Worm (Caenorhabditis elegans) whole organism, young adult: ENCODE data around the gene rpn-6.1.

Experiments
- C06A6.2 ChIP-seq: fragments of 200-800 bp; sonication (Bioruptor generic); conservative IDR thresholded peaks from 2 replicates; pipeline ENCODE4 v1.3.6; 2022; ENCODE audit warnings: missing genetic modification characterization, missing compliant biosample characterization
- D2030.7 ChIP-seq: fragments of 200-800 bp; sonication (Bioruptor generic); IDR thresholded peaks from 2 replicates; pipeline ENCODE4 v1.3.6; 2022; ENCODE audit warnings: missing genetic modification reagents, missing genetic modification characterization, missing compliant biosample characterization
- F10E7.11 ChIP-seq: sonication (generic microtip); optimal IDR thresholded peaks from 2 replicates; lab custom pipeline; 2017; ENCODE audit warnings: mild to moderate bottlenecking, missing genetic modification characterization, moderate library complexity, missing compliant biosample characterization
- F49E8.2 ChIP-seq: sonication (generic microtip); optimal IDR thresholded peaks from 3 replicates; lab custom pipeline; 2017; ENCODE audit warnings: missing genetic modification characterization, mild to moderate bottlenecking, missing compliant biosample characterization, antibody characterized with exemption, moderate library complexity; ENCODE audit not compliant: insufficient read depth
- K11D2.4 ChIP-seq: fragments of 200-800 bp; sonication (Bioruptor generic); IDR thresholded peaks from 2 replicates; pipeline ENCODE4 v1.3.6; 2022; ENCODE audit warnings: missing genetic modification reagents, missing genetic modification characterization, missing compliant biosample characterization
- T07F8.4 ChIP-seq: sonication (generic microtip); optimal IDR thresholded peaks from 2 replicates; lab custom pipeline; 2016; ENCODE audit warnings: mild to moderate bottlenecking, missing genetic modification characterization, moderate library complexity, missing compliant biosample characterization
- T26A5.8 ChIP-seq: sonication (generic microtip); optimal IDR thresholded peaks from 2 replicates; lab custom pipeline; 2016; ENCODE audit warnings: missing genetic modification characterization, missing compliant biosample characterization
- Y56A3A.18 ChIP-seq: fragments of 200-800 bp; sonication (Bioruptor generic); IDR thresholded peaks from 2 replicates; pipeline ENCODE4 v1.3.6; 2022; ENCODE audit warnings: missing genetic modification reagents, missing genetic modification characterization, missing compliant biosample characterization
- Y67H2A.10 ChIP-seq: fragments of 200-800 bp; sonication (Bioruptor generic); conservative IDR thresholded peaks from 2 replicates; pipeline ENCODE4 v1.3.6; 2022; ENCODE audit warnings: missing genetic modification reagents, missing genetic modification characterization, missing compliant biosample characterization
- ZK185.1 ChIP-seq: sonication (generic microtip); optimal IDR thresholded peaks from 2 replicates; lab custom pipeline; 2016; ENCODE audit warnings: mild to moderate bottlenecking, missing genetic modification characterization, missing compliant biosample characterization; ENCODE audit not compliant: poor library complexity, severe bottlenecking
- bed-2 ChIP-seq: fragments of 200-800 bp; sonication (Bioruptor generic); IDR thresholded peaks from 2 replicates; pipeline ENCODE4 v1.3.6; 2022; ENCODE audit warnings: missing genetic modification reagents, missing genetic modification characterization, missing compliant biosample characterization
- ceh-100 ChIP-seq: fragments of 200-800 bp; sonication (Bioruptor generic); IDR thresholded peaks from 2 replicates; pipeline ENCODE4 v1.3.6; 2022; ENCODE audit warnings: missing genetic modification reagents, missing genetic modification characterization, missing compliant biosample characterization
- ceh-40 ChIP-seq: fragments of 200-800 bp; sonication (Bioruptor generic); IDR thresholded peaks from 2 replicates; pipeline ENCODE4 v1.3.6; 2022; ENCODE audit warnings: missing genetic modification characterization, missing compliant biosample characterization
- ceh-79 ChIP-seq: sonication (generic microtip); optimal IDR thresholded peaks from 2 replicates; lab custom pipeline; 2017; ENCODE audit warnings: mild to moderate bottlenecking, missing genetic modification characterization, missing compliant biosample characterization
- die-1 ChIP-seq: sonication (generic microtip); optimal IDR thresholded peaks from 2 replicates; lab custom pipeline; 2016; ENCODE audit warnings: missing genotype, mild to moderate bottlenecking, missing genetic modification characterization, missing compliant biosample characterization
- dpff-1 ChIP-seq: sonication (generic microtip); optimal IDR thresholded peaks from 2 replicates; lab custom pipeline; 2017; ENCODE audit warnings: mild to moderate bottlenecking, missing genetic modification characterization, missing compliant biosample characterization
- efl-1 ChIP-seq: fragments of 150-350 bp; optimal IDR thresholded peaks from 2 replicates; lab custom pipeline; 2014; ENCODE audit warnings: missing biosample characterization, missing genetic modification reagents, missing genetic modification characterization
- egl-44 ChIP-seq: fragments of 200-800 bp; sonication (Bioruptor generic); IDR thresholded peaks from 2 replicates; pipeline ENCODE4 v1.3.6; 2022; ENCODE audit warnings: missing genetic modification reagents, missing genetic modification characterization, missing compliant biosample characterization
- egrh-3 ChIP-seq: fragments of 200-800 bp; sonication (Bioruptor generic); IDR thresholded peaks from 2 replicates; pipeline ENCODE4 v1.3.6; 2022; ENCODE audit warnings: missing genetic modification reagents, missing genetic modification characterization, missing compliant biosample characterization
- hmg-20 ChIP-seq: fragments of 200-800 bp; sonication (Bioruptor generic); IDR thresholded peaks from 2 replicates; pipeline ENCODE4 v1.3.6; 2022; ENCODE audit warnings: missing genetic modification reagents, missing genetic modification characterization, missing compliant biosample characterization
- hrde-1 ChIP-seq: sonication (generic microtip); optimal IDR thresholded peaks from 2 replicates; lab custom pipeline; 2016; ENCODE audit warnings: missing genetic modification characterization, mild to moderate bottlenecking, missing compliant biosample characterization, moderate library complexity, missing genotype, missing genetic modification reagents, borderline replicate concordance
- hsf-1 ChIP-seq: fragments of 200-800 bp; sonication (Bioruptor generic); IDR thresholded peaks from 2 replicates; pipeline ENCODE4 v1.3.6; 2022; ENCODE audit warnings: missing genetic modification reagents, missing genetic modification characterization, missing compliant biosample characterization
- let-607 ChIP-seq, 2 experiments: fragments of 200-800 bp in 1 of 2; sonication (Bioruptor generic) in 1 of 2; sonication (generic microtip) in 1 of 2; optimal IDR thresholded peaks; 2 replicates each; lab custom pipeline; 2016 to 2018; ENCODE audit warnings: mild to moderate bottlenecking in 2 of 2, missing compliant biosample characterization in 2 of 2, missing genetic modification characterization in 2 of 2, moderate library complexity in 2 of 2, missing genotype in 1 of 2
- lin-35 ChIP-seq, 3 experiments: fragments of 150-350 bp in 2 of 3; sonication (generic microtip) in 1 of 3; optimal IDR thresholded peaks; 2 replicates each; lab custom pipeline; 2014 to 2018; ENCODE audit warnings: missing biosample characterization in 3 of 3, missing genetic modification characterization in 3 of 3, missing genetic modification reagents in 3 of 3
- lin-54 ChIP-seq: fragments of 200-800 bp; sonication (Bioruptor generic); optimal IDR thresholded peaks from 2 replicates; lab custom pipeline; 2018; ENCODE audit warnings: mild to moderate bottlenecking, missing genetic modification characterization, missing compliant biosample characterization
- madf-10 ChIP-seq: sonication (generic microtip); optimal IDR thresholded peaks from 2 replicates; lab custom pipeline; 2016; ENCODE audit warnings: mild to moderate bottlenecking, missing genetic modification characterization, missing compliant biosample characterization
- madf-6 ChIP-seq: fragments of 200-800 bp; sonication (Bioruptor generic); IDR thresholded peaks from 2 replicates; pipeline ENCODE4 v1.3.6; 2022; ENCODE audit warnings: missing genetic modification reagents, missing genetic modification characterization, missing compliant biosample characterization
- madf-8 ChIP-seq: fragments of 200-800 bp; sonication (Bioruptor generic); conservative IDR thresholded peaks from 2 replicates; pipeline ENCODE4 v1.3.6; 2022; ENCODE audit warnings: missing genetic modification reagents, missing genetic modification characterization, missing compliant biosample characterization
- mel-28 ChIP-seq: sonication (generic microtip); optimal IDR thresholded peaks from 2 replicates; lab custom pipeline; 2016; ENCODE audit warnings: borderline replicate concordance, mild to moderate bottlenecking, missing genetic modification characterization, missing compliant biosample characterization
- nfyb-1 ChIP-seq: fragments of 200-800 bp; sonication (Bioruptor generic); IDR thresholded peaks from 2 replicates; pipeline ENCODE4 v1.3.6; 2022; ENCODE audit warnings: missing genetic modification reagents, missing genetic modification characterization, missing compliant biosample characterization
- nhr-179 ChIP-seq: sonication (generic microtip); optimal IDR thresholded peaks from 2 replicates; lab custom pipeline; 2016; ENCODE audit warnings: mild to moderate bottlenecking, missing genetic modification characterization, missing compliant biosample characterization
- nhr-27 ChIP-seq: fragments of 200-800 bp; sonication (Bioruptor generic); optimal IDR thresholded peaks from 2 replicates; lab custom pipeline; 2018; ENCODE audit warnings: mild to moderate bottlenecking, missing genetic modification characterization, moderate library complexity, missing compliant biosample characterization
- nhr-90 ChIP-seq: sonication (generic microtip); optimal IDR thresholded peaks from 2 replicates; lab custom pipeline; 2016; ENCODE audit warnings: missing genotype, mild to moderate bottlenecking, missing genetic modification characterization, missing compliant biosample characterization
- pha-4 ChIP-seq: fragments of 150-350 bp; sonication (generic microtip); optimal IDR thresholded peaks from 2 replicates; lab custom pipeline; 2014; ENCODE audit warnings: missing biosample characterization, missing genetic modification reagents, missing genetic modification characterization
- rcor-1 ChIP-seq: fragments of 200-800 bp; sonication (Bioruptor generic); IDR thresholded peaks from 2 replicates; pipeline ENCODE4 v1.3.6; 2022; ENCODE audit warnings: missing genetic modification reagents, missing genetic modification characterization, missing compliant biosample characterization
- sdz-38 ChIP-seq: sonication (generic microtip); optimal IDR thresholded peaks from 2 replicates; lab custom pipeline; 2016; ENCODE audit warnings: missing genotype, missing genetic modification characterization, missing compliant biosample characterization
- snpc-3.4 ChIP-seq: sonication (generic microtip); optimal IDR thresholded peaks from 2 replicates; lab custom pipeline; 2017; ENCODE audit warnings: missing genetic modification characterization, mild to moderate bottlenecking, missing compliant biosample characterization, antibody characterized with exemption, moderate library complexity, missing genotype, missing genetic modification reagents
- snpc-4 ChIP-seq, 5 experiments: fragments of 150-350 bp in 1 of 5; sonication (generic microtip) in 4 of 5; optimal IDR thresholded peaks; 2 replicates each; lab custom pipeline; 2014 to 2018; ENCODE audit warnings: missing genetic modification characterization in 5 of 5, missing biosample characterization in 3 of 5, antibody characterized with exemption in 2 of 5, mild to moderate bottlenecking in 2 of 5, missing compliant biosample characterization in 2 of 5, missing genotype in 2 of 5, moderate library complexity in 2 of 5, missing genetic modification reagents in 1 of 5
- tbp1 ChIP-seq: fragments of 200-800 bp; sonication (Bioruptor generic); optimal IDR thresholded peaks from 2 replicates; lab custom pipeline; 2018; ENCODE audit warnings: mild to moderate bottlenecking, missing genetic modification characterization, missing compliant biosample characterization
- unc-130 ChIP-seq: sonication (generic microtip); optimal IDR thresholded peaks from 2 replicates; lab custom pipeline; 2016; ENCODE audit warnings: missing genetic modification reagents, missing genetic modification characterization, missing compliant biosample characterization
- ztf-22 ChIP-seq: fragments of 200-800 bp; sonication (Bioruptor generic); optimal IDR thresholded peaks from 2 replicates; lab custom pipeline; 2018; ENCODE audit warnings: mild to moderate bottlenecking, missing genetic modification characterization, moderate library complexity, missing compliant biosample characterization
- ztf-6 ChIP-seq: fragments of 200-800 bp; sonication (Bioruptor generic); IDR thresholded peaks from 2 replicates; pipeline ENCODE4 v1.3.6; 2022; ENCODE audit warnings: missing genetic modification reagents, missing genetic modification characterization, missing compliant biosample characterization

rpn-6.1 gene

DNA sequence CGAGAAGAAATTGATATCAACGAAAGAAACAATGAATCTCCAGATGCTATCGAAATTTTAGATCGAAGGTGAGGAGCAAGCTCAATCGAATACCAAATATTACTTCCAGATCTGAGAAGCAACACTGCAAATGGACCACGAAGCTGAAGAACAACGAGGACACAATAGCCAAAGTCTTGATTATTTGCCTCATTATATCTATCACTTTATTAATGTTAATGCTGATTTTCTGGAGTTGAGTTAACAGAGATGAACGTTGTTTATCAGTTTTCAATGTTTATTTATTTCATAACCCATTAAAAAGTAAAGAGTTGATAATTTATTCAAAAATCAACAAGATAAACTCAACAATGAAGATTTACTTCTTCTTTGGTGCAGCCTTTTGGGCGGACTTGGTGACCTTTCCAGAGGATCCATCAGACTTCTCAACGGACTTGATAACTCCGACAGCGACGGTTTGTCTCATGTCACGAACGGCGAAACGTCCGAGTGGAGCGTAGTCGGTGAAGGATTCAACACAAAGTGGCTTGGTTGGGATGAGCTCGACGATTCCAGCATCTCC is 8.1 kb upstream of the rpn-6.1 start (continued):
- TF ChIP-seq nfyb-1 (GFP tag; lab: Robert Waterston, UW) (0 out of 2 replicates have a peak, but pooled peaks have one; percentile 62), nhr-90 (tag; lab: Kevin White, UChicago) (no peak), F10E7.11 (tag; lab: Kevin White, UChicago) (no peak), C06A6.2 (GFP tag; lab: Robert Waterston, UW) (no peak), die-1 (peak; percentile 26), hrde-1 (tag; lab: Kevin White, UChicago) (peak; percentile 92), let-607 (tag; optimal IDR thresholded peaks at IDR 0.05; lab: Kevin White, UChicago) (no peak)
- TF ChIP-seq, all 124 proteins: peak for 47

DNA sequence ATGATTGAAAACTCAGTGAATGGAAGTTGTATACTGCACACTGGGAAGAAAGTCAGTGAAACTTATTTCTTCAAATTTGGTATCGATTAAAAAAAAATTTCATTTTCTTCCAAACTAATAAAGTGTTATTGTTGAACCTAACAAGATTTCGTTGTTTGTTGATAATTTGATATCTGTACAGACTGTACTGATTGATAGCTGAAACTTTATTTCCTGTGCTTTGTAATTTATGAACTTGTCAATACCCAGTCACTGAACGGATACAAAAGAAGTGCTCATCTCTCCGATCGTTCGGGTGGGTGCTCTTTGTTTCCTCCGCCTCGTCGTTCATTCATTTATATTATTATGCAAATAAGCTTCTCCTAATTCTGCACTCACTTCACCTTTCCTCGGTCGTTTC is 7.3 kb upstream of the rpn-6.1 start, which contains the start of gene F31E3.12:
TSS of gene F31E3.12 (plus strand) at position 301 of the 400 bp plus-strand sequence.
- TF ChIP-seq tbp1 (no peak), hsf-1 (GFP tag; lab: Robert Waterston, UW) (no peak), pha-4 (tag; lab: Kevin White, UChicago) (no peak), ceh-40 (GFP tag; lab: Robert Waterston, UW) (no peak), T26A5.8 (no peak), dpff-1 (tag; lab: Kevin White, UChicago) (no peak), ceh-79 (no peak), Y67H2A.10 (no peak), rcor-1 (no peak), K11D2.4 (GFP tag; lab: Robert Waterston, UW) (no peak), lin-54 (GFP tag; lab: Kevin White, UChicago) (no peak), ZK185.1 (tag; lab: Kevin White, UChicago) (no peak), egl-44 (GFP tag; lab: Robert Waterston, UW) (no peak), D2030.7 (GFP tag; lab: Robert Waterston, UW) (no peak), nhr-179 (tag; lab: Kevin White, UChicago) (no peak), bed-2 (no peak), nhr-27 (tag; lab: Kevin White, UChicago) (no peak), F10E7.11 (tag; lab: Kevin White, UChicago) (no peak), T07F8.4 (no peak)

DNA sequence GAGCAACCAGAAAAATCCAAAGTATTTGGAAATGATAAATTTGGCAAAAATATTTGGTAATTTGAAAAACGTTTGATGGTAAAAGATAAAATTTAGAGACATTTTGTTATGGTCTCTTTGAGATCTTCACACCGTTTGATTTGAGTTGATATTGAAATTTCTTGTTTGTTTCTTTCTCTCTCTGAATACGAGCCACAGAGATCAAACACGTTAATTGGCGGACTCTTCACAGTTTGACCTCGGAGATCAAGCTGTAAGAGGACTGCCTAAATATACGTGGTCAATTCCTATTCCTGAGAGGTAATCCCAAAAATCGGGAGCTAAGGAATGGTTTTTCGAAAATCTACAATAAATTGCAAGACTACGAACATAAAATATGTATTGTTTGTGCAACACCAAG is 6.9 kb upstream of the rpn-6.1 start:
- TF ChIP-seq unc-130 (GFP tag; lab: Kevin White, UChicago) (no peak), bed-2 (no peak), madf-8 (0 out of 2 replicates have a peak, but pooled peaks have one; percentile 6), efl-1 (GFP tag; lab: Kevin White, UChicago) (peak; percentile 55), madf-6 (GFP tag; lab: Robert Waterston, UW) (peak; percentile 71)

DNA sequence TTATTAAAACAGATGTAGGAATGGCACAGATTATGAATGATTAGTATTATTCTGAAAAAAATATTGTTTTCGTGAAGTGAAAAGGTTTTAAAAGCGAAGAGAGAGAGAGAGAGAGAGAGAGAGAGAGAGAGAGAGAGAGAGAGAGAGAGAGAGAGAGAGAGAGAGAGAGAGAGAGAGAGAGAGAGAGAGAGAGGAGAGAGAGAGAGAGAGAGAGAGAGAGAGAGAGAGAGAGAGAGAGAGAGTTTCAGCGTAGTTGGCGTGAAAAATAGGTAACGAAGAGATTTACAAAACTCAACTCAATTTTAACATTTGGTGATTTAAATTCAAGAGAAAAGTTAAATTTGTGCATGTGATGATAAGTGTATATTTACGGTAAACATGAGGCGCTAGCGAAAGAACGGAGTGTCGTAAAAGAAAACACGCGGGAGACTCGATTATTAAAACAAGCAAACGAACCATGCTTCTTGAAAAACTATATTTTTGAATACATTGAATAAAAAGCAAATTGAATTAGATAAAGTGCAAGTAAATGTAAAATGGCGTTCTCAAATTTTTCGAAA is 6.4 kb upstream of the rpn-6.1 start, which contains the start of gene panl-2:
TSS of gene panl-2 (minus strand) at position 51 of the 560 bp plus-strand sequence.
- TF ChIP-seq K11D2.4 (GFP tag; lab: Robert Waterston, UW) (no peak), snpc-3.4 (tag; lab: Kevin White, UChicago) (no peak), F49E8.2 (tag; lab: Kevin White, UChicago) (peak; percentile 47), mel-28 (tag; lab: Kevin White, UChicago) (no peak), snpc-4 (GFP tag; optimal IDR thresholded peaks at IDR 0.05; lab: Kevin White, UChicago) (no peak), snpc-4 (tag; optimal IDR thresholded peaks at IDR 0.05; lab: Kevin White, UChicago) (no peak), hmg-20 (GFP tag; lab: Robert Waterston, UW) (no peak), ceh-40 (GFP tag; lab: Robert Waterston, UW) (no peak), ztf-22 (GFP tag; lab: Kevin White, UChicago) (no peak), egl-44 (GFP tag; lab: Robert Waterston, UW) (no peak), ztf-6 (GFP tag; lab: Robert Waterston, UW) (no peak), lin-35 (GFP tag; optimal IDR thresholded peaks at IDR 0.05; lab: Kevin White, UChicago) (peak in 1 of 3 experiments; percentile 52), madf-10 (tag; lab: Kevin White, UChicago) (no peak), egrh-3 (peak; percentile 49; the same call in 1 of the 2 replicates), ceh-100 (GFP tag; lab: Robert Waterston, UW) (no peak), sdz-38 (tag; lab: Kevin White, UChicago) (no peak), Y56A3A.18 (GFP tag; lab: Robert Waterston, UW) (no peak)
